Fruit fly (Drosophila melanogaster): ENCODE results near the gene CG6171.
A peak's percentile ranks its signal among the peaks of the same experiment; 100 is the strongest.

CG6171 gene

dm6 chr3R:15330472-15330871 is 33.2 kb downstream of the CG6171 start, which contains the start of gene mRpL9 (continued):
- peak; percentile 28 for TF ChIP-seq lilli (GFP tag; optimal IDR thresholded peaks at IDR 0.05)
- peak; percentile 12 for TF ChIP-seq Bteb2 (GFP tag; optimal IDR thresholded peaks at IDR 0.05)
- no peak for TF ChIP-seq CG12942 (GFP tag; optimal IDR thresholded peaks at IDR 0.05)
- TF ChIP-seq CG12155 (GFP tag; optimal IDR thresholded peaks at IDR 0.05): peak; percentile 65
- TF ChIP-seq CG10274 (GFP tag; optimal IDR thresholded peaks at IDR 0.05): no peak
- peak; percentile 31 for TF ChIP-seq gfzf (GFP tag; optimal IDR thresholded peaks at IDR 0.05)
- no peak for TF ChIP-seq en (GFP tag; optimal IDR thresholded peaks at IDR 0.05)
- peak; percentile 51; the same call in 1 of the 2 replicates for TF ChIP-seq CG32532 (GFP tag; IDR thresholded peaks at IDR 0.05)
- peak; percentile 9 for TF ChIP-seq pum (GFP tag; optimal IDR thresholded peaks at IDR 0.05)
- peak; percentile 16 for TF ChIP-seq CG2116 (GFP tag; optimal IDR thresholded peaks at IDR 0.05)
- peak; percentile 27; the same call in 1 of the 2 replicates for TF ChIP-seq Scr (GFP tag; IDR thresholded peaks at IDR 0.05; ENCODE audit: partially characterized antibody)
- TF ChIP-seq klu (GFP tag; IDR thresholded peaks at IDR 0.05): no peak
- TF ChIP-seq CG10654 (GFP tag; optimal IDR thresholded peaks at IDR 0.05): peak; percentile 9
- TF ChIP-seq Dll (GFP tag; IDR thresholded peaks at IDR 0.05; ENCODE audit: partially characterized antibody): peak; percentile 49; the same call in 2 of the 4 replicates
- TF ChIP-seq CG9437 (GFP tag; optimal IDR thresholded peaks at IDR 0.05): peak; percentile 90
- no peak for TF ChIP-seq CG34224 (GFP tag; IDR thresholded peaks at IDR 0.05; ENCODE audit: partially characterized antibody)
- no peak for TF ChIP-seq fru (optimal IDR thresholded peaks at IDR 0.05)
- TF ChIP-seq repo (GFP tag; optimal IDR thresholded peaks at IDR 0.05): no peak
- no peak for TF ChIP-seq pb (GFP tag; optimal IDR thresholded peaks at IDR 0.05)
- TF ChIP-seq CG18476 (GFP tag; optimal IDR thresholded peaks at IDR 0.05): no peak
- TF ChIP-seq row (GFP tag; IDR thresholded peaks at IDR 0.05): peak; percentile 72
- TF ChIP-seq bsh (GFP tag; optimal IDR thresholded peaks at IDR 0.05): peak in 1 of 2 experiments; percentile 7
- TF ChIP-seq CG17186 (GFP tag; optimal IDR thresholded peaks at IDR 0.05): peak; percentile 51
- no peak for TF ChIP-seq CG17328 (GFP tag; IDR thresholded peaks at IDR 0.05)
- TF ChIP-seq chinmo (GFP tag; IDR thresholded peaks at IDR 0.05; ENCODE audit: partially characterized antibody): no peak
- peak; percentile 22 for TF ChIP-seq Mad (GFP tag; optimal IDR thresholded peaks at IDR 0.05)
- no peak for TF ChIP-seq Ssrp (tag; optimal IDR thresholded peaks at IDR 0.05)
- TF ChIP-seq Sox102F (GFP tag; optimal IDR thresholded peaks at IDR 0.05): no peak
- TF ChIP-seq Opbp (GFP tag; IDR thresholded peaks at IDR 0.05; ENCODE audit: partially characterized antibody): peak; percentile 38; the same call in 1 of the 3 replicates
- TF ChIP-seq CG32772 (GFP tag; IDR thresholded peaks at IDR 0.05): no peak
- no peak for TF ChIP-seq pan (optimal IDR thresholded peaks at IDR 0.05)
- peak in 1 of 2 experiments; percentile 16 for TF ChIP-seq pan (GFP tag; optimal IDR thresholded peaks at IDR 0.05 in 1 of 2, IDR thresholded peaks at IDR 0.05 in 1 of 2)
- TF ChIP-seq lola (GFP tag; optimal IDR thresholded peaks at IDR 0.05): peak in 1 of 3 experiments; percentile 18
- no peak for TF ChIP-seq org-1 (GFP tag; optimal IDR thresholded peaks at IDR 0.05)
- peak; percentile 47 for TF ChIP-seq sens (GFP tag)
- TF ChIP-seq CG14710 (tag; optimal IDR thresholded peaks at IDR 0.05): peak; percentile 64
- peak; percentile 22 for TF ChIP-seq CG13424 (tag; optimal IDR thresholded peaks at IDR 0.05)
- peak; percentile 26; the same call in 1 of the 2 replicates for TF ChIP-seq amos (GFP tag; IDR thresholded peaks at IDR 0.05; ENCODE audit: partially characterized antibody)
- TF ChIP-seq MESR4 (GFP tag; optimal IDR thresholded peaks at IDR 0.05): peak; percentile 63

dm6 chr3R:15328083-15328779 is 35.4 kb downstream of the CG6171 start, which contains the start of the genes CG6236 and ea:
Gene CG6236, minus strand, starts transcription at chr3R:15328269.
Gene ea, plus strand, starts transcription at chr3R:15328729.
- no peak for TF ChIP-seq GATAe (GFP tag; conservative IDR thresholded peaks at IDR 0.05)
- TF ChIP-seq esg (GFP tag; conservative IDR thresholded peaks at IDR 0.05): no peak
- no peak for TF ChIP-seq Hr51 (GFP tag; optimal IDR thresholded peaks at IDR 0.05)
- TF ChIP-seq dm (GFP tag; optimal IDR thresholded peaks at IDR 0.05): no peak
- 0 out of 2 replicates have a peak, but pooled peaks have one; percentile 59 for TF ChIP-seq MBD-R2 (GFP tag; IDR thresholded peaks at IDR 0.05)
- no peak for TF ChIP-seq Elba2 (GFP tag; optimal IDR thresholded peaks at IDR 0.05)
- TF ChIP-seq twi (tag; optimal IDR thresholded peaks at IDR 0.05): no peak
- peak; percentile 99 for TF ChIP-seq CG4854 (GFP tag; optimal IDR thresholded peaks at IDR 0.05)
- TF ChIP-seq Tbp (GFP tag; optimal IDR thresholded peaks at IDR 0.05): no peak
- no peak for TF ChIP-seq CG12391 (tag; optimal IDR thresholded peaks at IDR 0.05)
- no peak for TF ChIP-seq CG14860 (GFP tag; IDR thresholded peaks at IDR 0.05; ENCODE audit: partially characterized antibody)
- TF ChIP-seq HLH3B (GFP tag; IDR thresholded peaks at IDR 0.05): no peak

Data from whole organism, embryonic.